Worm (Caenorhabditis elegans): ENCODE measurements around the gene fbxa-9.

fbxa-9 gene

DNA sequence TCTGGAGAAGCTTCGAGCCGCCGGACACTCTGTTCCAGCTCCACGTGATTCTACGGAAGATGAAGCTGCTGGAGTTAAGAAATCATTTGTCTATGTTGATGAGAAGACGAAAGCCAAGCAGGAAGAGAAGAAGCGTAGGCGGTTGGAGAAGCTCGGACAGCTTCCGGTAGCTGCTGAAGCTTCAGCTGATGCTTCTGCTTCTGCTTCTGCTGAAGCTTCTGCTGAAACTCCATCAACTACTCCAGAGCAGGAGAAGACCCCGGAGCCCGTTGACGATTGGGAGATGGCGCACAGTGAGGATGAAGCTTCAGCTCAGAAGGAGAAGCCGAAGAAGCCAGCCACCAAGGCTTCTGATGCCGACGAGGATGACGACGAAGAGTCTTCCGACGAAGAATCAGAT, 50.0 kb downstream of the fbxa-9 start:
- TF ChIP-seq lim-6 (tag; optimal IDR thresholded peaks at IDR 0.05) (no peak), ceh-34 (tag; optimal IDR thresholded peaks at IDR 0.05) (no peak), unc-55 (GFP tag; optimal IDR thresholded peaks at IDR 0.05) (no peak), sox-2 (GFP tag; IDR thresholded peaks at IDR 0.05) (no peak), ceh-31 (tag; optimal IDR thresholded peaks at IDR 0.05) (no peak), ceh-30 (tag; optimal IDR thresholded peaks at IDR 0.05) (no peak), pat-9 (tag; optimal IDR thresholded peaks at IDR 0.05) (no peak), hlh-6 (tag; optimal IDR thresholded peaks at IDR 0.05) (no peak), Y22D7AL.16 (tag; optimal IDR thresholded peaks at IDR 0.05) (no peak)

Measured in whole organism, late embryonic.